Fruit fly (Drosophila melanogaster) whole organism, embryonic: ENCODE data around the gene MICAL-like.

Experiments used
- Awh ChIP-seq: fragments of 200-800 bp; sonication (Bioruptor generic); IDR thresholded peaks from 2 replicates; pipeline ENCODE4, ENCODE4 v1.3.6; 2022; ENCODE audit warnings: missing biosample characterization, missing genetic modification characterization
- B-H2 ChIP-seq: fragments of 200-800 bp; sonication (Bioruptor generic); optimal IDR thresholded peaks from 2 replicates; lab custom pipeline; 2018; ENCODE audit warnings: missing biosample characterization, mild to moderate bottlenecking, missing genetic modification characterization
- CG1024 ChIP-seq: fragments of 200-800 bp; sonication (Bioruptor generic); IDR thresholded peaks from 2 replicates; pipeline ENCODE4 v1.3.6; 2022; ENCODE audit warnings: missing biosample characterization, missing genetic modification characterization
- CG11093 ChIP-seq: fragments of 200-800 bp; sonication (Bioruptor generic); IDR thresholded peaks from 3 replicates; pipeline ENCODE4 v1.3.6; 2022; ENCODE audit warnings: missing biosample characterization, missing genetic modification characterization
- CG11456 ChIP-seq: fragments of 200-800 bp; sonication (Bioruptor generic); IDR thresholded peaks from 3 replicates; pipeline ENCODE4 v1.3.6; 2022; ENCODE audit warnings: missing biosample characterization, missing genetic modification characterization
- CG12744 ChIP-seq: fragments of 200-800 bp; sonication (Bioruptor generic); optimal IDR thresholded peaks from 2 replicates; lab custom pipeline; 2016; ENCODE audit warnings: missing biosample characterization, missing genetic modification characterization
- CG14860 ChIP-seq: fragments of 200-800 bp; sonication (Bioruptor generic); IDR thresholded peaks from 3 replicates; pipeline ENCODE4 v1.3.6; 2022; ENCODE audit warnings: missing biosample characterization, missing genetic modification characterization; ENCODE audit not compliant: partially characterized antibody
- CG15479 ChIP-seq: fragments of 200-800 bp; sonication (Bioruptor generic); optimal IDR thresholded peaks from 3 replicates; lab custom pipeline; 2019; ENCODE audit warnings: missing biosample characterization, mild to moderate bottlenecking, missing genetic modification characterization, moderate library complexity
- CG18619 ChIP-seq: fragments of 200-800 bp; sonication (Bioruptor generic); optimal IDR thresholded peaks from 3 replicates; lab custom pipeline; 2017; ENCODE audit warnings: missing biosample characterization, mild to moderate bottlenecking, missing genetic modification characterization
- CG18764 ChIP-seq: fragments of 200-800 bp; sonication (Bioruptor generic); optimal IDR thresholded peaks from 3 replicates; lab custom pipeline; 2016; ENCODE audit warnings: missing biosample characterization, missing genetic modification characterization
- CG2199 ChIP-seq: fragments of 200-800 bp; sonication (Bioruptor generic); IDR thresholded peaks from 3 replicates; pipeline ENCODE4 v1.3.6; 2022; ENCODE audit warnings: missing biosample characterization, missing genetic modification characterization
- CG2712 ChIP-seq: fragments of 200-800 bp; optimal IDR thresholded peaks from 3 replicates; lab custom pipeline; 2019; ENCODE audit warnings: missing biosample characterization, mild to moderate bottlenecking, missing genetic modification characterization, moderate library complexity
- CG30020 ChIP-seq: fragments of 200-800 bp; optimal IDR thresholded peaks from 2 replicates; lab custom pipeline; 2019; ENCODE audit warnings: missing biosample characterization, mild to moderate bottlenecking, missing genetic modification characterization, moderate library complexity
- CG30403 ChIP-seq: fragments of 200-800 bp; sonication (Bioruptor generic); optimal IDR thresholded peaks from 3 replicates; lab custom pipeline; 2016; ENCODE audit warnings: missing biosample characterization, missing genetic modification characterization
- CG3281 ChIP-seq: fragments of 200-800 bp; sonication (Bioruptor generic); optimal IDR thresholded peaks from 3 replicates; lab custom pipeline; 2017; ENCODE audit warnings: missing biosample characterization, mild to moderate bottlenecking, missing genetic modification characterization
- CG33213 ChIP-seq: fragments of 200-800 bp; sonication (Bioruptor generic); optimal IDR thresholded peaks from 3 replicates; lab custom pipeline; 2016; ENCODE audit warnings: missing biosample characterization, missing genetic modification characterization
- CG3726 ChIP-seq: fragments of 200-800 bp; sonication (Bioruptor generic); IDR thresholded peaks from 3 replicates; pipeline ENCODE4, ENCODE4 v1.3.6; 2022; ENCODE audit warnings: missing biosample characterization, missing genetic modification characterization
- CG4404 ChIP-seq: fragments of 200-800 bp; sonication (Bioruptor generic); IDR thresholded peaks from 2 replicates; pipeline ENCODE4 v1.3.6; 2022; ENCODE audit warnings: missing biosample characterization, missing genetic modification characterization
- CG4424 ChIP-seq: fragments of 200-800 bp; sonication (Bioruptor generic); optimal IDR thresholded peaks from 3 replicates; lab custom pipeline; 2016; ENCODE audit warnings: missing biosample characterization, missing genetic modification characterization
- CG4820 ChIP-seq: fragments of 200-800 bp; sonication (Bioruptor generic); optimal IDR thresholded peaks from 3 replicates; lab custom pipeline; 2016; ENCODE audit warnings: missing biosample characterization, missing genetic modification characterization
- CG4854 ChIP-seq: fragments of 200-800 bp; sonication (Bioruptor generic); optimal IDR thresholded peaks from 2 replicates; lab custom pipeline; 2016; ENCODE audit warnings: missing biosample characterization, missing genetic modification characterization, inconsistent platforms
- CG5180 ChIP-seq: fragments of 200-800 bp; sonication (Bioruptor generic); optimal IDR thresholded peaks from 3 replicates; lab custom pipeline; 2017; ENCODE audit warnings: missing biosample characterization, missing genetic modification characterization, mild to moderate bottlenecking, moderate library complexity, missing genetic modification reagents
- CG8359 ChIP-seq: fragments of 200-800 bp; sonication (Bioruptor generic); optimal IDR thresholded peaks from 2 replicates; lab custom pipeline; 2017; ENCODE audit warnings: missing biosample characterization, mild to moderate bottlenecking, missing genetic modification characterization, borderline replicate concordance
- CG9727 ChIP-seq: fragments of 200-800 bp; sonication (Bioruptor generic); optimal IDR thresholded peaks from 3 replicates; lab custom pipeline; 2017; ENCODE audit warnings: missing biosample characterization, mild to moderate bottlenecking, missing genetic modification characterization
- Elba2 ChIP-seq: fragments of 200-800 bp; sonication (Bioruptor generic); optimal IDR thresholded peaks from 3 replicates; lab custom pipeline; 2016; ENCODE audit warnings: missing biosample characterization, missing genetic modification characterization
- Fer2 ChIP-seq: fragments of 200-800 bp; sonication (Bioruptor generic); optimal IDR thresholded peaks from 2 replicates; lab custom pipeline; 2018; ENCODE audit warnings: missing biosample characterization, mild to moderate bottlenecking, missing genetic modification characterization, moderate library complexity
- Fer3 ChIP-seq: fragments of 200-800 bp; sonication (Bioruptor generic); optimal IDR thresholded peaks from 2 replicates; lab custom pipeline; 2018; ENCODE audit warnings: missing biosample characterization, mild to moderate bottlenecking, missing genetic modification characterization, moderate library complexity
- HLH3B ChIP-seq: fragments of 200-800 bp; sonication (Bioruptor generic); IDR thresholded peaks from 2 replicates; pipeline ENCODE4 v1.3.6; 2022; ENCODE audit warnings: missing biosample characterization, missing genetic modification characterization
- MBD-R2 ChIP-seq: fragments of 200-800 bp; sonication (Bioruptor generic); IDR thresholded peaks from 2 replicates; pipeline ENCODE4 v1.3.6; 2022; ENCODE audit warnings: missing biosample characterization, missing genetic modification characterization
- NfI ChIP-seq: fragments of 200-800 bp; sonication (Bioruptor generic); optimal IDR thresholded peaks from 3 replicates; lab custom pipeline; 2018; ENCODE audit warnings: missing biosample characterization, mild to moderate bottlenecking, missing genetic modification characterization, moderate library complexity
- PHDP ChIP-seq: fragments of 200-800 bp; sonication (Bioruptor generic); optimal IDR thresholded peaks from 3 replicates; lab custom pipeline; 2018; ENCODE audit warnings: missing biosample characterization, mild to moderate bottlenecking, missing genetic modification characterization, moderate library complexity
- Scr ChIP-seq: fragments of 200-800 bp; sonication (Bioruptor generic); IDR thresholded peaks from 2 replicates; pipeline ENCODE4 v1.3.6; 2022; ENCODE audit warnings: missing biosample characterization, missing genetic modification characterization; ENCODE audit not compliant: partially characterized antibody
- Sin3A ChIP-seq: fragments of >200 bp; optimal IDR thresholded peaks from 2 replicates; lab custom pipeline; 2018
- Sry-β ChIP-seq: fragments of 200-800 bp; sonication (Bioruptor generic); optimal IDR thresholded peaks from 2 replicates; lab custom pipeline; 2018; ENCODE audit warnings: missing biosample characterization, mild to moderate bottlenecking, missing genetic modification characterization, moderate library complexity
- al ChIP-seq: fragments of 200-800 bp; sonication (Bioruptor generic); IDR thresholded peaks from 2 replicates; pipeline ENCODE4 v1.3.6; 2022; ENCODE audit warnings: missing biosample characterization, missing genetic modification characterization
- bigmax ChIP-seq: fragments of 200-800 bp; sonication (Bioruptor generic); optimal IDR thresholded peaks from 2 replicates; lab custom pipeline; 2018; ENCODE audit warnings: missing biosample characterization, mild to moderate bottlenecking, missing genetic modification characterization
- bsh ChIP-seq, 2 experiments: fragments of 200-800 bp; sonication (Bioruptor generic); optimal IDR thresholded peaks; 2 replicates each; lab custom pipeline; 2017 to 2018; ENCODE audit warnings: mild to moderate bottlenecking in 2 of 2, missing biosample characterization in 2 of 2, missing genetic modification characterization in 2 of 2, moderate library complexity in 1 of 2
- cg ChIP-seq: fragments of 200-800 bp; sonication (Bioruptor generic); optimal IDR thresholded peaks from 3 replicates; lab custom pipeline; 2019; ENCODE audit warnings: missing biosample characterization, mild to moderate bottlenecking, missing genetic modification characterization, moderate library complexity
- chm ChIP-seq: fragments of 200-800 bp; sonication (Bioruptor generic); IDR thresholded peaks from 2 replicates; pipeline ENCODE4 v1.3.6; 2022; ENCODE audit warnings: missing biosample characterization, missing genetic modification characterization
- en ChIP-seq: fragments of 200-800 bp; sonication (Bioruptor generic); optimal IDR thresholded peaks from 2 replicates; lab custom pipeline; 2016; ENCODE audit warnings: missing biosample characterization, missing genetic modification characterization
- fu2 ChIP-seq: fragments of 200-800 bp; sonication (Bioruptor generic); optimal IDR thresholded peaks from 2 replicates; lab custom pipeline; 2016; ENCODE audit warnings: missing biosample characterization, missing genetic modification characterization
- gsb-n ChIP-seq: fragments of 200-800 bp; sonication (Bioruptor generic); optimal IDR thresholded peaks from 3 replicates; lab custom pipeline; 2018; ENCODE audit warnings: missing biosample characterization, mild to moderate bottlenecking, missing genetic modification characterization
- lov ChIP-seq, 2 experiments: fragments of 200-800 bp in 1 of 2; fragments of >200 bp in 1 of 2; sonication (Bioruptor generic) in 1 of 2; IDR thresholded peaks in 1 of 2; optimal IDR thresholded peaks in 1 of 2; 2 replicates in 1 of 2; 3 replicates in 1 of 2; pipeline versions ENCODE4 v1.3.6 to Lab custom; 2017 to 2022; ENCODE audit warnings: missing biosample characterization in 1 of 2, missing genetic modification characterization in 1 of 2
- org-1 ChIP-seq: fragments of 200-800 bp; sonication (Bioruptor generic); optimal IDR thresholded peaks from 2 replicates; lab custom pipeline; 2017; ENCODE audit warnings: missing biosample characterization, missing genetic modification characterization
- pb ChIP-seq: fragments of 200-800 bp; sonication (Bioruptor generic); optimal IDR thresholded peaks from 3 replicates; lab custom pipeline; 2016; ENCODE audit warnings: missing biosample characterization, missing genetic modification characterization
- psq ChIP-seq: fragments of 200-800 bp; sonication (Bioruptor generic); optimal IDR thresholded peaks from 2 replicates; lab custom pipeline; 2017; ENCODE audit warnings: missing biosample characterization, missing genetic modification characterization
- repo ChIP-seq: fragments of 200-800 bp; sonication (Bioruptor generic); optimal IDR thresholded peaks from 2 replicates; lab custom pipeline; 2016; ENCODE audit warnings: missing biosample characterization, missing genetic modification characterization
- wor ChIP-seq: fragments of 200-800 bp; sonication (Bioruptor generic); IDR thresholded peaks from 2 replicates; pipeline ENCODE4 v1.3.6; 2022; ENCODE audit warnings: missing biosample characterization, missing genetic modification characterization
- zen ChIP-seq: fragments of 200-800 bp; sonication (Bioruptor generic); optimal IDR thresholded peaks from 3 replicates; lab custom pipeline; 2018; ENCODE audit warnings: missing biosample characterization, mild to moderate bottlenecking, missing genetic modification characterization, moderate library complexity

MICAL-like gene

dm6 chr3L:13022854-13023560, 7.9 kb upstream of the MICAL-like start, which contains the start of gene RpS12 (continued):
- TF ChIP-seq Sry-β (peak; percentile 17), CG14860 (peak; percentile 49), CG1024 (GFP tag; lab: Robert Waterston, UW) (peak; percentile 70), Elba2 (no peak), CG5180 (GFP tag; lab: Kevin White, UChicago) (peak; percentile 37), org-1 (GFP tag; lab: Kevin White, UChicago) (peak; percentile 50), Awh (GFP tag; lab: Robert Waterston, UW) (0 out of 2 replicates have a peak, but pooled peaks have one; percentile 49), bigmax (peak; percentile 65), PHDP (tag; lab: Kevin White, UChicago) (peak; percentile 65), CG12744 (peak; percentile 72), Sin3A (lab: Kevin White, UChicago) (no peak), repo (peak; percentile 72), CG11456 (GFP tag; lab: Robert Waterston, UW) (peak; percentile 91), CG2712 (tag; lab: Kevin White, UChicago) (peak; percentile 43), Scr (peak; percentile 78), fu2 (GFP tag; lab: Kevin White, UChicago) (peak; percentile 65), CG30020 (peak; percentile 81), CG15479 (GFP tag; lab: Kevin White, UChicago) (no peak), gsb-n (tag; lab: Kevin White, UChicago) (peak; percentile 59), lov (optimal IDR thresholded peaks at IDR 0.05; lab: Kevin White, UChicago) (no peak), lov (GFP tag; IDR thresholded peaks at IDR 0.05; lab: Robert Waterston, UW) (peak; percentile 88), CG18764 (GFP tag; lab: Kevin White, UChicago) (peak; percentile 59), CG18619 (GFP tag; lab: Kevin White, UChicago) (peak; percentile 87), en (GFP tag; lab: Kevin White, UChicago) (peak; percentile 73), chm (GFP tag; lab: Robert Waterston, UW) (peak; percentile 92), psq (GFP tag; lab: Kevin White, UChicago) (no peak), Fer2 (tag; lab: Kevin White, UChicago) (peak; percentile 56), CG8359 (GFP tag; lab: Kevin White, UChicago) (peak; percentile 55), HLH3B (peak; percentile 60), CG33213 (GFP tag; lab: Kevin White, UChicago) (peak; percentile 81), CG4404 (GFP tag; lab: Robert Waterston, UW) (peak; percentile 28), MBD-R2 (GFP tag; lab: Robert Waterston, UW) (peak; percentile 43; the same call in 1 of the 2 replicates), CG9727 (peak; percentile 77), CG3281 (GFP tag; lab: Kevin White, UChicago) (peak; percentile 86), B-H2 (GFP tag; lab: Kevin White, UChicago) (peak; percentile 89), cg (GFP tag; lab: Kevin White, UChicago) (no peak), CG4854 (GFP tag; lab: Kevin White, UChicago) (peak; percentile 71), Fer3 (tag; lab: Kevin White, UChicago) (peak; percentile 84), CG2199 (GFP tag; lab: Robert Waterston, UW) (peak; percentile 75; the same call in 2 of the 3 replicates), CG3726 (GFP tag; lab: Robert Waterston, UW) (0 out of 3 replicates have a peak, but pooled peaks have one; percentile 54), NfI (peak; percentile 91), CG30403 (GFP tag; lab: Kevin White, UChicago) (peak; percentile 73), CG4424 (GFP tag; lab: Kevin White, UChicago) (peak; percentile 68), zen (tag; lab: Kevin White, UChicago) (peak; percentile 52), CG11093 (GFP tag; lab: Robert Waterston, UW) (no peak), CG4820 (peak; percentile 59), wor (peak; percentile 37), pb (GFP tag; lab: Kevin White, UChicago) (peak; percentile 72), al (GFP tag; lab: Robert Waterston, UW) (peak; percentile 58), bsh (GFP tag; optimal IDR thresholded peaks at IDR 0.05; lab: Kevin White, UChicago) (peak; percentile 43 to 54)
